Worm (Caenorhabditis elegans): ENCODE results near the gene F48D6.4.

F48D6.4 gene

DNA sequence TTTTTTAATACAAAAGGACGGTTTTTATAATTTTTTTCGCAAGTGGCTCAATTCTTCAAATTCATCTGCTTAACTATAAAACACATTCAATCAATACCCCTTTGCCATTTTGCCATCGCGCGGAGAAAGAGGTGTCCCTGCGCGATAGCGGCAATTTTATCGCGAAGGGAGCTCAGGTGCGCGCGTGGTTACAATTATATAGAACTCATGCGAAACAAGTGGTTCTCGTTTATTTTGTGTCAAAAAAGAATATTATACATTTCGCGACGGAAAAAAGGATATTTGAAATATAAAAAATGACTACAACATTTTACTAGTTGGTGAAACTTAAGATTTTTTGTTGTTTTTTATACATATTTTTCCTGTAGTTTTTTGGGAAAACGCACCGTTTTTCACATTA is 37.9 kb downstream of the F48D6.4 start (continued):
- peak; percentile 99 for TF ChIP-seq nhr-20 (tag; optimal IDR thresholded peaks at IDR 0.05)
- TF ChIP-seq nhr-85 (tag): peak; percentile 98
- peak; percentile 95 for TF ChIP-seq hpl-2 (GFP tag; optimal IDR thresholded peaks at IDR 0.05)
- TF ChIP-seq snu-23 (GFP tag; optimal IDR thresholded peaks at IDR 0.05): peak; percentile 100
- TF ChIP-seq elt-2 (tag; optimal IDR thresholded peaks at IDR 0.05): peak; percentile 91
- peak; percentile 53 for TF ChIP-seq zag-1 (tag; optimal IDR thresholded peaks at IDR 0.05)
- peak; percentile 97 for TF ChIP-seq grh-1 (GFP tag; IDR thresholded peaks at IDR 0.05)
- peak; percentile 93 to 96 for TF ChIP-seq lsy-2 (tag; optimal IDR thresholded peaks at IDR 0.05)
- peak; percentile 99 for TF ChIP-seq nhr-71 (tag; optimal IDR thresholded peaks at IDR 0.05)
- peak; percentile 89 for TF ChIP-seq hlh-4 (tag; optimal IDR thresholded peaks at IDR 0.05)
- peak; percentile 99 for TF ChIP-seq C16A3.4 (tag; optimal IDR thresholded peaks at IDR 0.05)
- TF ChIP-seq lin-35 (GFP tag; optimal IDR thresholded peaks at IDR 0.05): peak; percentile 72 to 91
- TF ChIP-seq vab-15 (tag; optimal IDR thresholded peaks at IDR 0.05): peak; percentile 84
- peak; percentile 100 for TF ChIP-seq irx-1 (tag; optimal IDR thresholded peaks at IDR 0.05)
- TF ChIP-seq nhr-90 (tag; optimal IDR thresholded peaks at IDR 0.05; ENCODE audit: poor library complexity): peak; percentile 99
- peak; percentile 100 for TF ChIP-seq jun-1 (tag; optimal IDR thresholded peaks at IDR 0.05)
- TF ChIP-seq pqm-1 (tag; optimal IDR thresholded peaks at IDR 0.05): peak; percentile 90
- peak; percentile 100 for TF ChIP-seq sox-4 (tag; optimal IDR thresholded peaks at IDR 0.05)
- no peak for TF ChIP-seq sptf-1 (tag; optimal IDR thresholded peaks at IDR 0.05)
- TF ChIP-seq unc-98 (GFP tag; IDR thresholded peaks at IDR 0.05): peak; percentile 94
- peak; percentile 98 for TF ChIP-seq ceh-88 (GFP tag; IDR thresholded peaks at IDR 0.05)
- peak; percentile 100 for TF ChIP-seq fkh-10 (GFP tag; optimal IDR thresholded peaks at IDR 0.05)
- TF ChIP-seq ceh-90 (tag; optimal IDR thresholded peaks at IDR 0.05): no peak
- peak; percentile 98 for TF ChIP-seq sup-37 (GFP tag; optimal IDR thresholded peaks at IDR 0.05)
- TF ChIP-seq C34B4.2 (tag; optimal IDR thresholded peaks at IDR 0.05): peak; percentile 33
- TF ChIP-seq nhr-28 (tag; optimal IDR thresholded peaks at IDR 0.05): peak; percentile 15
- TF ChIP-seq ama-1 (optimal IDR thresholded peaks at IDR 0.05): peak; percentile 27
- TF ChIP-seq fkh-8 (tag; optimal IDR thresholded peaks at IDR 0.05): peak; percentile 96
- TF ChIP-seq isw-1 (GFP tag; IDR thresholded peaks at IDR 0.05): peak; percentile 93
- peak; percentile 100 for TF ChIP-seq nhr-237 (tag; optimal IDR thresholded peaks at IDR 0.05)
- peak; percentile 98 for TF ChIP-seq xbp-1 (tag; optimal IDR thresholded peaks at IDR 0.05)
- TF ChIP-seq egl-27 (tag; optimal IDR thresholded peaks at IDR 0.05): peak; percentile 91 to 93
- TF ChIP-seq nhr-19 (GFP tag; conservative IDR thresholded peaks at IDR 0.05): peak; percentile 99
- TF ChIP-seq nhr-12 (tag; optimal IDR thresholded peaks at IDR 0.05): peak; percentile 85
- peak; percentile 98 for TF ChIP-seq mab-9 (GFP tag; IDR thresholded peaks at IDR 0.05)
- no peak for TF ChIP-seq hlh-17 (GFP tag; optimal IDR thresholded peaks at IDR 0.05; ENCODE audit: borderline replicate concordance)
- TF ChIP-seq ceh-82 (tag; optimal IDR thresholded peaks at IDR 0.05): peak; percentile 99 to 100 (median 100)
- TF ChIP-seq Y116A8C.19 (tag; optimal IDR thresholded peaks at IDR 0.05; ENCODE audit: borderline replicate concordance): peak; percentile 42
- peak; percentile 100 for TF ChIP-seq mep-1 (tag; optimal IDR thresholded peaks at IDR 0.05)
- peak; percentile 99 for TF ChIP-seq skn-1 (tag; optimal IDR thresholded peaks at IDR 0.05)
- TF ChIP-seq snpc-4 (tag; optimal IDR thresholded peaks at IDR 0.05): peak; percentile 92
- peak; percentile 94 for TF ChIP-seq pax-3 (tag; optimal IDR thresholded peaks at IDR 0.05)
- TF ChIP-seq alr-1 (tag; optimal IDR thresholded peaks at IDR 0.05; ENCODE audit: borderline replicate concordance): no peak
- TF ChIP-seq ces-1 (GFP tag; optimal IDR thresholded peaks at IDR 0.05): peak; percentile 96
- peak; percentile 34 for TF ChIP-seq unc-62 (GFP tag; optimal IDR thresholded peaks at IDR 0.05)
- no peak for TF ChIP-seq tlp-1 (tag; optimal IDR thresholded peaks at IDR 0.05)
- TF ChIP-seq lir-3 (tag; optimal IDR thresholded peaks at IDR 0.05; ENCODE audit: poor library complexity): peak; percentile 94
- peak; percentile 99 for TF ChIP-seq rnt-1 (tag; optimal IDR thresholded peaks at IDR 0.05)
- TF ChIP-seq tbx-2 (tag; optimal IDR thresholded peaks at IDR 0.05): peak; percentile 100
- TF ChIP-seq mdl-1 (tag; optimal IDR thresholded peaks at IDR 0.05): peak in 1 of 2 experiments; percentile 95
- peak; percentile 95 for TF ChIP-seq efl-3 (GFP tag; optimal IDR thresholded peaks at IDR 0.05)
- peak; percentile 99 for TF ChIP-seq unc-86 (tag; optimal IDR thresholded peaks at IDR 0.05)
- peak; percentile 97 for TF ChIP-seq fos-1 (tag; optimal IDR thresholded peaks at IDR 0.05)
